Fruit fly (Drosophila melanogaster): ENCODE measurements around the gene Dus4.
A peak's percentile ranks its signal among the peaks of the same experiment; 100 is the strongest.

Gene Dus4

DNA sequence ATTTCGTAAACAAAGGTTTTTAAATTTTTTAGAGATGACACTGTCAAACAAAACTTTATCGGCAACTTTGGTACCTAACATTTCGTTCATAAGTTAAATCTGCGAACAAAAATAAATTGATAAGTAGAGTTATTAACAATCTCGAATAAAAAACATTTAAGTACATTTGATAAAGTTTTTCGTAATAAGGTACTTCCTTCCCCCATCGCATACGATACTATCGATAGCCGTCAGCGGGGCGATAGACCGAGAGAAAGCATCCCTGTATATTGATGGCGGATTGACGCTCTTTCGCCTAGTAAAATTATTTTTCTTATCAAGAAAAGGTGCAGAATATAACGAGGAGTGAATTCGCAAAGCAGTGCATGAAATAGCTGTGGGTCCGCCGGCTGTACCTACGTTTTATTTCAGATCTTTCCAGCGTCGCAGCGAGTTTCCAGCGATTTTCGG lies 18.0 kb upstream of the Dus4 start, which contains the start of the genes Ttc19 and Acn (continued):
- TF ChIP-seq kni (GFP tag; optimal IDR thresholded peaks at IDR 0.05) (no peak), CG7745 (tag; optimal IDR thresholded peaks at IDR 0.05) (no peak), CG4617 (GFP tag; optimal IDR thresholded peaks at IDR 0.05; ENCODE audit: borderline replicate concordance) (peak; percentile 77), gcm (GFP tag; optimal IDR thresholded peaks at IDR 0.05) (peak; percentile 67), Doc3 (GFP tag; IDR thresholded peaks at IDR 0.05; ENCODE audit: partially characterized antibody) (peak; percentile 95), sna (GFP tag; IDR thresholded peaks at IDR 0.05; ENCODE audit: partially characterized antibody) (peak; percentile 92), hkb (optimal IDR thresholded peaks at IDR 0.05) (no peak), hkb (GFP tag; IDR thresholded peaks at IDR 0.05) (peak; percentile 84), repo (GFP tag; optimal IDR thresholded peaks at IDR 0.05) (peak; percentile 84), Ets97D (GFP tag; optimal IDR thresholded peaks at IDR 0.05) (peak; percentile 90), Max (GFP tag; optimal IDR thresholded peaks at IDR 0.05) (peak; percentile 78), tap (tag; optimal IDR thresholded peaks at IDR 0.05) (peak; percentile 63), ssp (GFP tag; IDR thresholded peaks at IDR 0.05) (peak; percentile 82), Ravus (GFP tag; IDR thresholded peaks at IDR 0.05) (peak; percentile 18; the same call in 1 of the 2 replicates), Lhr (GFP tag; optimal IDR thresholded peaks at IDR 0.05) (peak; percentile 51), CG34376 (GFP tag; optimal IDR thresholded peaks at IDR 0.05) (peak; percentile 75), B-H2 (GFP tag; optimal IDR thresholded peaks at IDR 0.05) (peak; percentile 87), CG14050 (GFP tag; IDR thresholded peaks at IDR 0.05) (peak; percentile 68), CG16863 (GFP tag; optimal IDR thresholded peaks at IDR 0.05) (peak; percentile 89), CG2712 (tag; optimal IDR thresholded peaks at IDR 0.05) (peak; percentile 88), CG17186 (GFP tag; optimal IDR thresholded peaks at IDR 0.05) (peak; percentile 81), en (GFP tag; optimal IDR thresholded peaks at IDR 0.05) (peak; percentile 76), crc (GFP tag; optimal IDR thresholded peaks at IDR 0.05) (peak; percentile 84), bbx (GFP tag; IDR thresholded peaks at IDR 0.05; ENCODE audit: partially characterized antibody) (peak; percentile 96), E2f1 (GFP tag; IDR thresholded peaks at IDR 0.05) (peak; percentile 62), CG7987 (GFP tag; optimal IDR thresholded peaks at IDR 0.05) (peak; percentile 53), Dfd (GFP tag; optimal IDR thresholded peaks at IDR 0.05) (no peak), CoRest (tag; optimal IDR thresholded peaks at IDR 0.05) (peak; percentile 88), ems (GFP tag; optimal IDR thresholded peaks at IDR 0.05) (peak; percentile 85), Doc2 (GFP tag; IDR thresholded peaks at IDR 0.05) (no peak), vnd (GFP tag; IDR thresholded peaks at IDR 0.05; ENCODE audit: partially characterized antibody) (peak; percentile 96), CG5180 (GFP tag; optimal IDR thresholded peaks at IDR 0.05) (no peak), CHES-1-like (GFP tag; optimal IDR thresholded peaks at IDR 0.05) (peak; percentile 93), CG6272 (GFP tag; IDR thresholded peaks at IDR 0.05) (peak; percentile 85), MBD-R2 (GFP tag; IDR thresholded peaks at IDR 0.05) (peak; percentile 95), ftz-f1 (GFP tag; optimal IDR thresholded peaks at IDR 0.05) (peak; percentile 40), chn (GFP tag; optimal IDR thresholded peaks at IDR 0.05) (peak; percentile 91), HmgD (GFP tag; optimal IDR thresholded peaks at IDR 0.05) (peak; percentile 89), Elba2 (GFP tag; optimal IDR thresholded peaks at IDR 0.05) (peak; percentile 50), crol (GFP tag; IDR thresholded peaks at IDR 0.05) (peak; percentile 45), zfh1 (GFP tag; IDR thresholded peaks at IDR 0.05) (peak; percentile 90), schlank (tag; optimal IDR thresholded peaks at IDR 0.05) (peak; percentile 62), psq (GFP tag; optimal IDR thresholded peaks at IDR 0.05) (peak; percentile 68), NFAT (GFP tag; IDR thresholded peaks at IDR 0.05) (peak; percentile 76), CG4820 (GFP tag; optimal IDR thresholded peaks at IDR 0.05) (peak; percentile 80), CG4404 (GFP tag; IDR thresholded peaks at IDR 0.05) (peak; percentile 71), chm (GFP tag; IDR thresholded peaks at IDR 0.05) (peak; percentile 73), CG17802 (tag; optimal IDR thresholded peaks at IDR 0.05) (peak; percentile 66), CG18011 (GFP tag; optimal IDR thresholded peaks at IDR 0.05) (peak; percentile 63), CG15601 (tag; optimal IDR thresholded peaks at IDR 0.05) (peak; percentile 77), Opbp (GFP tag; IDR thresholded peaks at IDR 0.05; ENCODE audit: partially characterized antibody) (peak; percentile 96)

Data from whole organism, embryonic.